Worm (Caenorhabditis elegans) whole organism, young adult: ENCODE data around the gene slc-36.5.
A peak's percentile ranks its signal among the peaks of the same experiment; 100 is the strongest.

Experiments
- C17E4.6 ChIP-seq: fragments of 200-800 bp; sonication (Bioruptor generic); IDR thresholded peaks from 2 replicates; pipeline ENCODE4 v1.3.6; 2022; ENCODE audit warnings: missing genetic modification reagents, missing genetic modification characterization, missing compliant biosample characterization
- D2030.7 ChIP-seq: fragments of 200-800 bp; sonication (Bioruptor generic); IDR thresholded peaks from 2 replicates; pipeline ENCODE4 v1.3.6; 2022; ENCODE audit warnings: missing genetic modification reagents, missing genetic modification characterization, missing compliant biosample characterization
- F33H1.4 ChIP-seq: fragments of 200-800 bp; sonication (Bioruptor generic); IDR thresholded peaks from 2 replicates; pipeline ENCODE4 v1.3.6; 2022; ENCODE audit warnings: missing genetic modification reagents, missing genetic modification characterization, missing compliant biosample characterization
- F57A8.1 ChIP-seq: fragments of 200-800 bp; sonication (Bioruptor generic); optimal IDR thresholded peaks from 2 replicates; lab custom pipeline; 2018; ENCODE audit warnings: mild to moderate bottlenecking, missing genetic modification characterization, moderate library complexity, missing compliant biosample characterization
- T07F8.4 ChIP-seq: sonication (generic microtip); optimal IDR thresholded peaks from 2 replicates; lab custom pipeline; 2016; ENCODE audit warnings: mild to moderate bottlenecking, missing genetic modification characterization, moderate library complexity, missing compliant biosample characterization
- T26A5.8 ChIP-seq: sonication (generic microtip); optimal IDR thresholded peaks from 2 replicates; lab custom pipeline; 2016; ENCODE audit warnings: missing genetic modification characterization, missing compliant biosample characterization
- ama-1 ChIP-seq, 3 experiments: fragments of 150-350 bp in 1 of 3; sonication (generic microtip) in 2 of 3; optimal IDR thresholded peaks; 2 replicates each; lab custom pipeline; 2014 to 2018; ENCODE audit warnings: missing biosample characterization in 2 of 3, missing genetic modification characterization in 2 of 3, missing genetic modification reagents in 2 of 3
- bed-2 ChIP-seq: fragments of 200-800 bp; sonication (Bioruptor generic); IDR thresholded peaks from 2 replicates; pipeline ENCODE4 v1.3.6; 2022; ENCODE audit warnings: missing genetic modification reagents, missing genetic modification characterization, missing compliant biosample characterization
- ceh-27 ChIP-seq: fragments of 200-800 bp; sonication (Bioruptor generic); optimal IDR thresholded peaks from 2 replicates; lab custom pipeline; 2018; ENCODE audit warnings: mild to moderate bottlenecking, missing genetic modification characterization, moderate library complexity, missing compliant biosample characterization
- ceh-58 ChIP-seq: fragments of 200-800 bp; sonication (Bioruptor generic); IDR thresholded peaks from 2 replicates; pipeline ENCODE4 v1.3.6; 2022; ENCODE audit warnings: missing genetic modification characterization, missing compliant biosample characterization
- ceh-91 ChIP-seq: fragments of 200-800 bp; sonication (Bioruptor generic); IDR thresholded peaks from 2 replicates; pipeline ENCODE4 v1.3.6; 2022; ENCODE audit warnings: missing genetic modification reagents, missing genetic modification characterization, missing compliant biosample characterization
- egl-44 ChIP-seq: fragments of 200-800 bp; sonication (Bioruptor generic); IDR thresholded peaks from 2 replicates; pipeline ENCODE4 v1.3.6; 2022; ENCODE audit warnings: missing genetic modification reagents, missing genetic modification characterization, missing compliant biosample characterization
- ekl-4 ChIP-seq: fragments of 200-800 bp; sonication (Bioruptor generic); IDR thresholded peaks from 2 replicates; pipeline ENCODE4 v1.3.6; 2022; ENCODE audit warnings: missing genetic modification reagents, missing genetic modification characterization, missing compliant biosample characterization
- ets-4 ChIP-seq: fragments of 200-800 bp; sonication (Bioruptor generic); optimal IDR thresholded peaks from 2 replicates; lab custom pipeline; 2018; ENCODE audit warnings: mild to moderate bottlenecking, missing genetic modification characterization, missing compliant biosample characterization
- fkh-3 ChIP-seq: sonication (generic microtip); optimal IDR thresholded peaks from 2 replicates; lab custom pipeline; 2016; ENCODE audit warnings: mild to moderate bottlenecking, missing genetic modification characterization, missing compliant biosample characterization
- gei-17 ChIP-seq: fragments of 200-800 bp; sonication (Bioruptor generic); optimal IDR thresholded peaks from 2 replicates; lab custom pipeline; 2018; ENCODE audit warnings: mild to moderate bottlenecking, missing genetic modification characterization, missing compliant biosample characterization
- hlh-12 ChIP-seq: sonication (generic microtip); optimal IDR thresholded peaks from 2 replicates; lab custom pipeline; 2016; ENCODE audit warnings: missing genetic modification characterization, missing compliant biosample characterization
- hrde-1 ChIP-seq: sonication (generic microtip); optimal IDR thresholded peaks from 2 replicates; lab custom pipeline; 2016; ENCODE audit warnings: missing genetic modification characterization, mild to moderate bottlenecking, missing compliant biosample characterization, moderate library complexity, missing genotype, missing genetic modification reagents, borderline replicate concordance
- hsf-1 ChIP-seq: fragments of 200-800 bp; sonication (Bioruptor generic); IDR thresholded peaks from 2 replicates; pipeline ENCODE4 v1.3.6; 2022; ENCODE audit warnings: missing genetic modification reagents, missing genetic modification characterization, missing compliant biosample characterization
- lag-1 ChIP-seq: fragments of 200-800 bp; sonication (Bioruptor generic); IDR thresholded peaks from 2 replicates; pipeline ENCODE4 v1.3.6; 2022; ENCODE audit warnings: missing genetic modification reagents, missing genetic modification characterization, missing compliant biosample characterization
- madf-6 ChIP-seq: fragments of 200-800 bp; sonication (Bioruptor generic); IDR thresholded peaks from 2 replicates; pipeline ENCODE4 v1.3.6; 2022; ENCODE audit warnings: missing genetic modification reagents, missing genetic modification characterization, missing compliant biosample characterization
- mel-28 ChIP-seq: sonication (generic microtip); optimal IDR thresholded peaks from 2 replicates; lab custom pipeline; 2016; ENCODE audit warnings: borderline replicate concordance, mild to moderate bottlenecking, missing genetic modification characterization, missing compliant biosample characterization
- mxl-1 ChIP-seq: sonication (generic microtip); optimal IDR thresholded peaks from 2 replicates; lab custom pipeline; 2016; ENCODE audit warnings: missing genetic modification characterization, missing compliant biosample characterization
- nhr-120 ChIP-seq: fragments of 200-800 bp; sonication (Bioruptor generic); IDR thresholded peaks from 2 replicates; pipeline ENCODE4 v1.3.6; 2022; ENCODE audit warnings: missing genetic modification characterization, missing compliant biosample characterization
- nhr-179 ChIP-seq: sonication (generic microtip); optimal IDR thresholded peaks from 2 replicates; lab custom pipeline; 2016; ENCODE audit warnings: mild to moderate bottlenecking, missing genetic modification characterization, missing compliant biosample characterization
- nhr-80 ChIP-seq: sonication (generic microtip); optimal IDR thresholded peaks from 2 replicates; lab custom pipeline; 2016; ENCODE audit warnings: missing genetic modification characterization, missing compliant biosample characterization
- rpc-1 ChIP-seq, 2 experiments: fragments of 150-350 bp in 1 of 2; sonication (generic microtip) in 1 of 2; optimal IDR thresholded peaks; 2 replicates each; lab custom pipeline; 2014 to 2018; ENCODE audit warnings: missing biosample characterization in 1 of 2, missing genetic modification characterization in 1 of 2, missing genetic modification reagents in 1 of 2, missing genotype in 1 of 2
- snpc-1.1 ChIP-seq: sonication (generic microtip); optimal IDR thresholded peaks from 2 replicates; lab custom pipeline; 2017; ENCODE audit warnings: missing genetic modification characterization, mild to moderate bottlenecking, missing compliant biosample characterization, antibody characterized with exemption, moderate library complexity, missing genotype, missing genetic modification reagents; ENCODE audit not compliant: insufficient read depth
- sptf-2 ChIP-seq: fragments of 200-800 bp; sonication (Bioruptor generic); optimal IDR thresholded peaks from 2 replicates; lab custom pipeline; 2018; ENCODE audit warnings: mild to moderate bottlenecking, missing genetic modification characterization, missing compliant biosample characterization
- ztf-18 ChIP-seq: sonication (generic microtip); optimal IDR thresholded peaks from 2 replicates; lab custom pipeline; 2016; ENCODE audit warnings: missing genotype, mild to moderate bottlenecking, missing genetic modification characterization, missing compliant biosample characterization
- ztf-25 ChIP-seq: fragments of 200-800 bp; sonication (Bioruptor generic); IDR thresholded peaks from 2 replicates; pipeline ENCODE4 v1.3.6; 2022; ENCODE audit warnings: missing genetic modification reagents, missing genetic modification characterization, missing compliant biosample characterization

The slc-36.5 gene

ce11 chrII:6883716-6884115, 6.9 kb upstream of the slc-36.5 start, which contains the start of gene pmp-1:
Gene pmp-1 (minus strand): TSS chrII:6883754.
- TF ChIP-seq ztf-18 (tag; lab: Kevin White, UChicago): no peak
- peak; percentile 51 for TF ChIP-seq ets-4 (GFP tag; lab: Kevin White, UChicago)
- peak; percentile 78 for TF ChIP-seq nhr-80 (tag; lab: Kevin White, UChicago)
- TF ChIP-seq mxl-1 (tag; lab: Kevin White, UChicago): no peak
- TF ChIP-seq nhr-179 (tag; lab: Kevin White, UChicago): no peak

- TF ChIP-seq madf-6 (GFP tag; lab: Robert Waterston, UW): no peak
- TF ChIP-seq ama-1 (optimal IDR thresholded peaks at IDR 0.05; lab: Kevin White, UChicago): no peak
- TF ChIP-seq ama-1 (GFP tag; optimal IDR thresholded peaks at IDR 0.05; lab: Kevin White, UChicago): no peak
- no peak for TF ChIP-seq fkh-3 (tag; lab: Kevin White, UChicago)
- TF ChIP-seq C17E4.6 (GFP tag; lab: Robert Waterston, UW): no peak
- TF ChIP-seq, all 124 proteins: peak for 0
These were observed 5.5 kb upstream of the slc-36.5 start for ce11 chrII:6882335-6882734.

ce11 chrII:6880067-6880466, 3.2 kb upstream of the slc-36.5 start, which contains the start of gene C44B7.7:
Gene C44B7.7 (minus strand): TSS chrII:6880167.
- TF ChIP-seq ceh-58 (GFP tag; lab: Robert Waterston, UW) (no peak), ceh-27 (GFP tag; lab: Kevin White, UChicago) (no peak), nhr-80 (tag; lab: Kevin White, UChicago) (peak; percentile 5)

ce11 chrII:6877881-6878280, 1.0 kb upstream of the slc-36.5 start:
- no peak for TF ChIP-seq ekl-4 (GFP tag; lab: Robert Waterston, UW)
- TF ChIP-seq hsf-1 (GFP tag; lab: Robert Waterston, UW): no peak
- TF ChIP-seq lag-1: no peak
- TF ChIP-seq rpc-1 (optimal IDR thresholded peaks at IDR 0.05; lab: Kevin White, UChicago): no peak
- no peak for TF ChIP-seq rpc-1 (tag; optimal IDR thresholded peaks at IDR 0.05; lab: Kevin White, UChicago)
- TF ChIP-seq T26A5.8 (tag; lab: Kevin White, UChicago): no peak
- no peak for TF ChIP-seq hlh-12 (tag; lab: Kevin White, UChicago)
- no peak for TF ChIP-seq F33H1.4 (GFP tag; lab: Robert Waterston, UW)
- TF ChIP-seq snpc-1.1 (tag; lab: Kevin White, UChicago): no peak
- TF ChIP-seq F57A8.1 (GFP tag; lab: Kevin White, UChicago): no peak
- TF ChIP-seq mel-28 (tag; lab: Kevin White, UChicago): no peak
- TF ChIP-seq gei-17 (GFP tag; lab: Kevin White, UChicago): no peak
- TF ChIP-seq ztf-25: no peak
- no peak for TF ChIP-seq ceh-91 (GFP tag; lab: Robert Waterston, UW)
- no peak for TF ChIP-seq bed-2 (GFP tag; lab: Robert Waterston, UW)
- no peak for TF ChIP-seq mxl-1 (tag; lab: Kevin White, UChicago)

ce11 chrII:6872493-6872892, 4.4 kb downstream of the slc-36.5 start, which contains the start of gene C44B7.5:
Gene C44B7.5 (minus strand): TSS chrII:6872593.
- no peak for TF ChIP-seq hrde-1 (tag; lab: Kevin White, UChicago)
- TF ChIP-seq D2030.7 (GFP tag; lab: Robert Waterston, UW): no peak

ce11 chrII:6870803-6871202, 6.1 kb downstream of the slc-36.5 start, which contains the start of gene clhm-1:
Gene clhm-1 (minus strand): TSS chrII:6871009.
- TF ChIP-seq hsf-1 (GFP tag; lab: Robert Waterston, UW): no peak
- TF ChIP-seq nhr-120 (GFP tag; lab: Robert Waterston, UW): no peak
- TF ChIP-seq egl-44: no peak
- TF ChIP-seq T07F8.4 (tag; lab: Kevin White, UChicago): no peak
- no peak for TF ChIP-seq sptf-2
